Worm (Caenorhabditis elegans): ENCODE data around the gene clec-182.

DNA sequence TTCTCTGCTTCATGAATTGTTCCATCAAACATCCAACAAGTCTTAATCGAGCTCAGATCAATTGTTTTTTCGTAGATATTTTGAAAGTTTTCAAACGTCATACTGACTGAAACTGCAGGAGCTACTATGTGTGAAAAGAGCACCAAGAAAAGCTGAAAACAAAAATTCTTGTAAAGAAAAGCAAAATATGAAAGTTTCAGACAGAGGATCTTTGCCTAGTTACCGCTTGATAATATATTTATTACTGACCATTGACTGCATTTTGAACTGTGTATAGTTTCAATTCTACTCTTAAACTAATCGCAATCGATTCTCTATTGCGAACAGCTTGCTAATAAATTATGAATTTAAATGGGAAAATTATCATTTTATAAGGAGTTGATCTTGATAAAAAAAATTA is at the start of gene clec-182:
- TF ChIP-seq sdc-2 (tag; optimal IDR thresholded peaks at IDR 0.05) (no peak), ceh-19 (GFP tag; optimal IDR thresholded peaks at IDR 0.05) (no peak), fkh-10 (GFP tag; optimal IDR thresholded peaks at IDR 0.05) (no peak), fax-1 (tag; optimal IDR thresholded peaks at IDR 0.05) (no peak), pag-3 (tag; optimal IDR thresholded peaks at IDR 0.05; ENCODE audit: borderline replicate concordance) (no peak), rnt-1 (tag; optimal IDR thresholded peaks at IDR 0.05) (no peak), tbx-2 (tag; optimal IDR thresholded peaks at IDR 0.05) (no peak), sox-4 (tag; optimal IDR thresholded peaks at IDR 0.05) (no peak), sox-2 (GFP tag; IDR thresholded peaks at IDR 0.05) (no peak), pha-4 (tag; optimal IDR thresholded peaks at IDR 0.05) (no peak)
